Fruit fly (Drosophila melanogaster) whole organism, prepupa: ENCODE data around the gene crp.

Experiments
- CG31627 ChIP-seq: fragments of 200-800 bp; sonication (Bioruptor generic); optimal IDR thresholded peaks from 3 replicates; lab custom pipeline; 2016; ENCODE audit warnings: missing biosample characterization, missing genetic modification characterization
- CG4318 ChIP-seq: fragments of 200-800 bp; sonication (Bioruptor generic); optimal IDR thresholded peaks from 3 replicates; lab custom pipeline; 2017; ENCODE audit warnings: missing biosample characterization, mild to moderate bottlenecking, missing genetic modification characterization
- CG8319 ChIP-seq: fragments of 200-800 bp; sonication (Bioruptor generic); optimal IDR thresholded peaks from 3 replicates; lab custom pipeline; 2016; ENCODE audit warnings: missing biosample characterization, missing genetic modification characterization
- Eip75B ChIP-seq: fragments of 200-800 bp; sonication (Bioruptor generic); optimal IDR thresholded peaks from 3 replicates; lab custom pipeline; 2016; ENCODE audit warnings: missing biosample characterization, missing genetic modification characterization
- Hr39 ChIP-seq: fragments of 200-800 bp; sonication (Bioruptor generic); optimal IDR thresholded peaks from 2 replicates; lab custom pipeline; 2016; ENCODE audit warnings: missing biosample characterization, missing genetic modification characterization
- Smox ChIP-seq: fragments of 200-800 bp; sonication (Bioruptor generic); optimal IDR thresholded peaks from 3 replicates; lab custom pipeline; 2016; ENCODE audit warnings: missing biosample characterization, missing genetic modification characterization
- Sox102F ChIP-seq: fragments of 200-800 bp; sonication (Bioruptor generic); optimal IDR thresholded peaks from 2 replicates; lab custom pipeline; 2016; ENCODE audit warnings: missing biosample characterization, mild to moderate bottlenecking, missing genetic modification characterization
- acj6 ChIP-seq: fragments of 200-800 bp; sonication (Bioruptor generic); optimal IDR thresholded peaks from 3 replicates; lab custom pipeline; 2016; ENCODE audit warnings: missing biosample characterization, missing genetic modification characterization
- pdm3 ChIP-seq: fragments of 200-800 bp; sonication (Bioruptor generic); optimal IDR thresholded peaks from 3 replicates; lab custom pipeline; 2016; ENCODE audit warnings: missing biosample characterization, missing genetic modification characterization
- ss ChIP-seq, 2 experiments: fragments of 200-800 bp; sonication (Bioruptor generic); optimal IDR thresholded peaks; 2 replicates in 1 of 2; 3 replicates in 1 of 2; lab custom pipeline; 2017 to 2018; ENCODE audit warnings: mild to moderate bottlenecking in 2 of 2, missing biosample characterization in 2 of 2, missing genetic modification characterization in 2 of 2, moderate library complexity in 1 of 2

DNA sequence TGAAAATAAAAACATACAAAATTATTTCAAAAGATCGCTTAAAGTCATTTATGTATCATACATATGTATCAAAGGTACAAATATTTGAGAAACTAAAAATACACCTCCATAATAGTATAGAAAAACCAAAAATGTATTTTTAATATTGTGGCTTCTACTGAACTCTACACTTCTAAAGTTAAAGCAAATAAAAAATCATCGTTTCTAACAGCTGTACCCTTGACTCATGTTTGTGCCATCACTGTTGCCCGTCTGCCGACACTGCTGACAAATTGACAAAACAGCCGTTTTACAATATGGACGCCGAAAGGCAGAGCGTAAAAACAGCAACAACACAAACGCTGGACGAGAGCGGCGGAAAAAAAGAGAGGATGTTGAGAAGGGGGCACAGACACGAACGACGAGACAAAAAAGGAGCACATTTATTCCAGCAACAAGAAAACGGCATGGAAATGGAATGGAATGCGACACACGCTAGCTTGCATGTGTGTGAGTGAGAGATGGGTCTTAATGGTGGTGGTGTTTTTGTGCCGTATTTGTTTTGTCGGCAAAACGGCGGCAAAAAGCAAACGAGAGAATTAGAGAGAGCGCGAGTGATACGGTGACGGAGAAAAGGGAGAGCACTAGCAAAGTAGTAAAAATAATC lies 1.0 kb downstream of the crp start:
- peak; percentile 68 for TF ChIP-seq Hr39 (GFP tag; lab: Kevin White, UChicago)
- peak; percentile 63 for TF ChIP-seq Eip75B
- TF ChIP-seq pdm3 (GFP tag; lab: Kevin White, UChicago) = peak; percentile 79
- TF ChIP-seq CG31627 (GFP tag; lab: Kevin White, UChicago) = peak; percentile 60
- peak; percentile 53 for TF ChIP-seq Smox (GFP tag; lab: Kevin White, UChicago)
- peak; percentile 58 to 60 for TF ChIP-seq ss (GFP tag; optimal IDR thresholded peaks at IDR 0.05; lab: Kevin White, UChicago)
- peak; percentile 74 for TF ChIP-seq CG4318
- TF ChIP-seq CG8319 = peak; percentile 51
- TF ChIP-seq acj6 (GFP tag; lab: Kevin White, UChicago) = peak; percentile 72
- peak; percentile 65 for TF ChIP-seq Sox102F (GFP tag; lab: Kevin White, UChicago)
